Worm (Caenorhabditis elegans): ENCODE measurements around the gene ZC506.1.

DNA sequence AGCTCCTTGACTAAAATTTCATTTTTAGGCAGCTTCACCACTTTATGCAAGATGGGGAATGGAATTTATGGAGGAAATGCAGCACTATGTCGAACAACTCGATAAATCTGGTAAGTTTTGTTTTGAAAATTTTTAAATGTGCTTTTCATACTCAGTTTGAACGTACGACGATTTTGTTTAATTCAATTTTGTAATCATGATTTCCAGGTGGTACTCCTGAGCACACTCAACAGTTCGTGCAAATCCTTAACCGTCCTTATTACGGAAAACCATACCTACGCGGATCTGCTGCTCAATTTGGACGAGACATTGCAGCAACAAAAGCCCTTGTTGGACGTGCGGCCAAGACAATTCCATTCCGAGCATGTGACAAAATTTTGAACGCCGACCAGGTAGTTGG is 3.8 kb downstream of the ZC506.1 start:
- TF ChIP-seq cey-2 (tag; optimal IDR thresholded peaks at IDR 0.05; ENCODE audit: borderline replicate concordance, insufficient read depth) = no peak
- no peak for TF ChIP-seq ama-1 (optimal IDR thresholded peaks at IDR 0.05)
- no peak for TF ChIP-seq gei-8 (GFP tag; optimal IDR thresholded peaks at IDR 0.05)
- no peak for TF ChIP-seq lsy-2 (tag; optimal IDR thresholded peaks at IDR 0.05)
- no peak for TF ChIP-seq pha-4 (GFP tag; IDR thresholded peaks at IDR 0.05)
- TF ChIP-seq pha-4 (tag; optimal IDR thresholded peaks at IDR 0.05) = no peak
- TF ChIP-seq lin-13 (GFP tag; optimal IDR thresholded peaks at IDR 0.05) = no peak
- TF ChIP-seq R02D3.7 (tag; optimal IDR thresholded peaks at IDR 0.05) = no peak
